Worm (Caenorhabditis elegans) whole organism, L2 larva: ENCODE measurements around the gene pals-27.
"Not testable (repeated sequence)": the region's sequence is repeated elsewhere in the genome, so short reads cannot be mapped to it uniquely, and the experiment has no call there.

Experiments
- blmp-1 ChIP-seq: sonication (generic microtip); optimal IDR thresholded peaks from 2 replicates; lab custom pipeline; 2017; ENCODE audit warnings: missing genetic modification characterization, mild to moderate bottlenecking, missing compliant biosample characterization, antibody characterized with exemption, moderate library complexity; ENCODE audit not compliant: insufficient read depth
- ceh-16 ChIP-seq: fragments of 150-350 bp; optimal IDR thresholded peaks from 2 replicates; lab custom pipeline; 2014; ENCODE audit warnings: missing biosample characterization, missing genetic modification characterization
- nhr-11 ChIP-seq: fragments of 150-350 bp; optimal IDR thresholded peaks from 2 replicates; lab custom pipeline; 2014; ENCODE audit warnings: missing biosample characterization, missing genetic modification characterization
- nhr-12 ChIP-seq: fragments of 150-350 bp; optimal IDR thresholded peaks from 2 replicates; lab custom pipeline; 2014; ENCODE audit warnings: missing biosample characterization, missing genetic modification characterization
- nhr-25 ChIP-seq: fragments of 150-350 bp; sonication (generic microtip); optimal IDR thresholded peaks from 3 replicates; lab custom pipeline; 2014; ENCODE audit warnings: missing biosample characterization, missing genetic modification characterization
- snpc-4 ChIP-seq: fragments of 150-350 bp; optimal IDR thresholded peaks from 2 replicates; lab custom pipeline; 2014; ENCODE audit warnings: missing biosample characterization, missing genetic modification characterization
- unc-39 ChIP-seq: fragments of 150-350 bp; optimal IDR thresholded peaks from 2 replicates; lab custom pipeline; 2014; ENCODE audit warnings: missing biosample characterization, missing genetic modification characterization
- unc-62 ChIP-seq: fragments of 150-350 bp; optimal IDR thresholded peaks from 2 replicates; lab custom pipeline; 2014; ENCODE audit warnings: missing biosample characterization, missing genetic modification reagents, missing genetic modification characterization

DNA sequence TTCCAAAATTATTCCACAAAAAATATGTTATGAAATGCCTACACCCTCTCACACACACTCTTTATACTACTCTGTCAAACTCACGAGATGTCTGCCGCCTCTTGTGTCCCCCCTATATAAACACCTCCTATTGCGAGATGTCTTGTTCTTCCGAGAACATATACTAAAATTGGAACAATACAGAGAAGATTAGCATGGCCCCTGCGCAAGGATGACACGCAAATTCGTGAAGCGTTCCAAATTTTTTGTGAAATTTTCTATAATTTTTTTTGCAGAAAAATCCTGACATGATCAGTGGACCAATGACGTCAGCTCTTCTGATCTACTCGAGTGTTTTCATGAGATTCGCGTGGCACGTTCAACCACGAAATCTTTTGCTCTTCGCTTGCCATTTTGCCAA, 32.6 kb downstream of the pals-27 start:
- peak; percentile 37 for TF ChIP-seq nhr-25 (tag; lab: Kevin White, UChicago)
- not testable (repeated sequence) for TF ChIP-seq blmp-1; nhr-12; unc-62 (GFP tag; lab: Kevin White, UChicago); ceh-16 (tag; lab: Kevin White, UChicago); nhr-11 (tag; lab: Kevin White, UChicago); unc-39 (tag; lab: Kevin White, UChicago)
- TF ChIP-seq snpc-4 (tag; lab: Kevin White, UChicago), result peak; percentile 97
